Worm (Caenorhabditis elegans): ENCODE measurements around the gene des-2.

The des-2 gene

DNA sequence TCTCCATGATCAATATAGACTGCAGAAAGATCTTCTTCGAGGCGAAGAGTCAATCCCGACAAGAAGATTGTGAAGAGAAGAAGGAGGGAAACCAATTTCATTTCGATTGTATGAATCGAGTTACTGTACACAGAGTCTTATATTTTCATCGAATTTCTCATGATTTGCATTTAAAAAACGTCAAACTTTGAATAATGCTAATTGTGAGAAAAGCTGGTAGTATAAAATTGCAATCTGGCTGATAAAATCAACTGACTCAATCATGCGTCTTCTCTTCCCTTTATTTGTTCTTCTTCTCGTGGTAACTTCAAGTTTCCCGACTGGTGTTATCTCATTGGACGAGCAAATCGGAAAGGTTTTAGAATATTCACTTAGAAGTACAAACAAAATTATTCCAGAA lies 31.1 kb downstream of the des-2 start, which contains the start of the genes K03B8.11 and K03B8.14 (continued):
- TF ChIP-seq F57C9.4 (tag; optimal IDR thresholded peaks at IDR 0.05), result no peak
- no peak for TF ChIP-seq let-607 (tag; optimal IDR thresholded peaks at IDR 0.05)
- no peak for TF ChIP-seq rpc-1 (optimal IDR thresholded peaks at IDR 0.05)
- no peak for TF ChIP-seq rpc-1 (tag; optimal IDR thresholded peaks at IDR 0.05)
- TF ChIP-seq F55B11.4 (tag; optimal IDR thresholded peaks at IDR 0.05; ENCODE audit: borderline replicate concordance, insufficient read depth), result no peak
- TF ChIP-seq D2030.7 (GFP tag; IDR thresholded peaks at IDR 0.05), result no peak

DNA sequence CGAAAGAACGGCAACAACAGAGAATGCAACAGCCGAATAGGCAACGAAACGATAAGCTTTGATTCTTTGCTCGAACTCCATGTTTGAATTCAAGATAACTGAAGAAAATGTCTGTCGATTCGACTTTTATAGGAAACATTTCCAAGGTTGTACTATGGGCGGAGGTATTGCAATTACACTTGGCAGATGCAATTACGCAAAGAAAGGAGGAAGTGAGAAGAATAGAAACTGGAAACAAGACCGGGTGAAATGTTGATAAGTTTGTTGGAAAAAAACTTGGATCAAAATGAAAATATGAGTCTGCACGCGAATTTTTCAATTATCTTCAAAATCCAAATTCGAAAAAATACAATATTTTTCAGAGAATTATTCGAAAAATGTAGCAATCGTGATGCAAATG lies 31.7 kb downstream of the des-2 start, which contains the start of gene col-155:
Gene col-155 (minus strand): TSS at position 101 of the 400 bp plus-strand sequence.
- TF ChIP-seq B0035.1 (tag; optimal IDR thresholded peaks at IDR 0.05), result no peak

DNA sequence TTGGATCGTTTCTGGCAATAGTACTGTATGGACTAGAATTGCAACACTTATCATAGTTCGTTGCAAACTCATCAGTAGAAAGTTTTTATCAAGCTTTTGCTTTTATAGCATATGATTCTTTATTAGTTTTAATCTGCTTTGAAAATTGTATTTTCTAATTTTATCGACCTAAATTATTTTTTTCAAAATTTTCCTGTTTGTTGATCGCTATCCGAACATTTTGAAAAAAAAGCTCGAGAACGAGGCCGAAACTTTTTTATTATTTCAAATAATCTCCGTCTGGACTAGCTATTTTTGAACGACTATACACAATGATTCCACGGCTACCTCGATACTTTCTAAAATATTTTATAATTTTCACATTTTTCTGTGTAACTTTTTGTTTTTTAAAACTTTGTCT lies 35.1 kb downstream of the des-2 start, which contains the start of gene F55C10.4:
Gene F55C10.4 (plus strand): TSS at position 301 of the 400 bp plus-strand sequence.
- TF ChIP-seq tbx-9 (tag; optimal IDR thresholded peaks at IDR 0.05; ENCODE audit: borderline replicate concordance) (no peak), B0019.2 (GFP tag; conservative IDR thresholded peaks at IDR 0.05) (no peak)

DNA sequence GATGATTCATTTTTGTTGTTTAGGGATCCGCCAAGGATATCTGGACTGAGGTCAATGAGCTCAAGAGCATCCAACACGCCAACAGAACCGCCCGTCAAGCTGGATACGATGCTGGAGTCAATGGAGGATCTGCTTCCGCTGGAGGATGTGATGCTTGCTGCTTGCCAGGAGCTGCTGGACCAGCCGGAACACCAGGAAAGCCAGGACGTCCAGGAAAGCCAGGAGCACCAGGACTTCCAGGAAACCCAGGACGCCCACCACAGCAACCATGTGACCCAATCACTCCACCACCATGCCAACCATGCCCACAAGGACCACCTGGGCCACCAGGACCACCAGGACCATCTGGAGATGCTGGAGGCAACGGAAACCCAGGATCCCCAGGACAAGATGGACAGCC lies 35.9 kb downstream of the des-2 start:
- peak; percentile 66; the same call in 1 of the 2 replicates for TF ChIP-seq egrh-3 (GFP tag; IDR thresholded peaks at IDR 0.05)

DNA sequence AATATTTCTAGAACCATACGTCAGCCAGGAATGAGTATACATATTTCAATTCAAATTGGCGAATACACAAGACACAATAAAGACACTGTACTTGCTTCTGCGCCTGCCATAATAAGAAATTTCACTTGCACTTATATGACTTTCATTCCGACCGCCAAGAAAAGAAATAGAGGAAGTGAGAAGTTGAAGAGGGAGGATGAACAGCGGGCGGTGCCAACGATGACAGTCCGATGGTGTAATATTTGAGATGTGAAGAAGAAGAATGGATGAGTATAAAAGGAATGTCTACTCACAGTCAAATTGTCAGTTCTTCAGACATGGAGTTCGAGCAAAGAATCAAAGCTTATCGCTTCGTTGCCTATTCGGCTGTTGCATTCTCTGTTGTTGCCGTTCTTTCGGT lies 36.4 kb downstream of the des-2 start, which contains the start of gene col-154:
Gene col-154 (plus strand): TSS at position 301 of the 400 bp plus-strand sequence.
- TF ChIP-seq ekl-4 (GFP tag; IDR thresholded peaks at IDR 0.05) (no peak), F39B2.1 (GFP tag; IDR thresholded peaks at IDR 0.05) (no peak), pha-4 (tag; optimal IDR thresholded peaks at IDR 0.05) (no peak), F57A8.1 (GFP tag; optimal IDR thresholded peaks at IDR 0.05) (no peak), ceh-100 (GFP tag; IDR thresholded peaks at IDR 0.05) (no peak), nfya-1 (tag; optimal IDR thresholded peaks at IDR 0.05; ENCODE audit: borderline replicate concordance, insufficient read depth) (no peak), hlh-26 (GFP tag; conservative IDR thresholded peaks at IDR 0.05) (no peak), nhr-90 (tag; optimal IDR thresholded peaks at IDR 0.05) (no peak), fkh-3 (tag; optimal IDR thresholded peaks at IDR 0.05) (no peak), lsl-1 (GFP tag; optimal IDR thresholded peaks at IDR 0.05) (no peak)

DNA sequence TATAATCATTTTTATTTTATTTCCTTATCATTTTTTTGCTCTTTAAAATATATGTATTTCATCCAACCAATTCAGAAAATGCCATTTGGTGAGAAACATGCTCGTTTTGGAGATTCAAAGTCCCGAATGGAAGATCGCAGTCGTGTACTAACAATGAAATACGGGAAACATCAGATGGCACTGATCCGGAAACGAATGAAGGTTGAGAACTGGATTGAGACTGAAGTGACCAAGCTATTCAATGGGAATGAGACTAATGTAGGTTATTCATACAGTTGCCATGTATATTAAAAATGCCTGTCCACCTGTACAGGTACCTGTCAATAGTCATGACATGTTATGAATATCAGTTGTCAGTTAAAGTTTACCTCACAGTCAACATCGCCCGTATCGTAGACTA lies 38.5 kb downstream of the des-2 start, which contains the start of gene F55C10.5:
Gene F55C10.5 (plus strand): TSS at position 74 of the 400 bp plus-strand sequence.
- TF ChIP-seq xnd-1 (tag; optimal IDR thresholded peaks at IDR 0.05) (no peak), ceh-40 (GFP tag; IDR thresholded peaks at IDR 0.05) (no peak), rec-8 (tag; optimal IDR thresholded peaks at IDR 0.05) (no peak), ceh-58 (GFP tag; IDR thresholded peaks at IDR 0.05) (no peak), repo-1 (tag; optimal IDR thresholded peaks at IDR 0.05) (no peak), let-526 (GFP tag; IDR thresholded peaks at IDR 0.05) (no peak), unc-62 (GFP tag; optimal IDR thresholded peaks at IDR 0.05) (no peak), F23B12.7 (tag; optimal IDR thresholded peaks at IDR 0.05; ENCODE audit: insufficient read depth) (no peak)

DNA sequence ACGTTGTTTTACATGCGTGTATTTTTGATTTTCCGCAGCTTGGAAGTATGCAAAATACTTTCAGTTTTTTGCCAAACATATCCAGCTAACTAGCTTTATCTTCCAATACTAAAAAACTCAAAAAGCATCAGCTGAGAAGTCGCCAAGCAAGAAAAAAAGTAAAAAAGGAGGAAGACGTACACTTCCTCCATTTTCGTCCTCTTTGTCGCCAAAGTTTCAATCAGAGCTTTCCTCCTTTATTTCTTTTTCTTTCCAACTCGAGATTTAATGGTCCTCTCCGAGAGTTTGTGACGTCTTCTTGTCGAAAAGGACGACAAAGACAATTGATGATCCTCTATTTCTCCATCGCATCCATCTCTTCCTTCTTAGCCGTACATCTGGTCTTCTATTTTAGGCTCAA lies 40.9 kb downstream of the des-2 start:
- no peak for TF ChIP-seq akir-1 (GFP tag; optimal IDR thresholded peaks at IDR 0.05)
- TF ChIP-seq Y56A3A.18 (GFP tag; IDR thresholded peaks at IDR 0.05), result no peak
- TF ChIP-seq K12H6.12 (tag; optimal IDR thresholded peaks at IDR 0.05), result no peak
